Worm (Caenorhabditis elegans): Measurements from ENCODE around the gene R02F2.9.

Gene R02F2.9

DNA sequence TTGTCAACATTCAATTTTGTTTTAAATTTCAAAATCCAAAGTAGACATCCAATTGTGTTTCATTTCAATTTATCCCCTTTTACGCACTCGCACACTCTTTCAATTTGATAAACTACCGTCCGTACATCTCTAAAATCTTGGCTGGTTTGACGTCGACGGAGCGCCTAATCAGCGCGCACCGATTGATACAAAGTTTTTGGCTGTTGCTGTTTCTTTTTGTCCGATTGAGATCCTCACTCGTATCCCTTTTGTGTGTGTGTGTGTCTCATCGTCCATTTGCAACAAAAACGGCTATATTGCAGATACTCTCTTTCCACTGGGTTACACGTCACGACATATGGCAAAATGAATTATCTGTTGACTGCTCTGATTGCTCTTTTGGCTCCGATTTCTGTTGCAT is 24.8 kb upstream of the R02F2.9 start, which contains the start of gene lon-1 (continued):
- TF ChIP-seq elt-4 (tag; optimal IDR thresholded peaks at IDR 0.05): no peak

- TF ChIP-seq tbx-7 (tag; optimal IDR thresholded peaks at IDR 0.05) (no peak), pax-1 (tag; optimal IDR thresholded peaks at IDR 0.05) (no peak), pat-9 (tag; optimal IDR thresholded peaks at IDR 0.05) (no peak), dve-1 (tag; optimal IDR thresholded peaks at IDR 0.05) (no peak), K02D7.2 (tag; optimal IDR thresholded peaks at IDR 0.05) (no peak), elt-2 (tag; optimal IDR thresholded peaks at IDR 0.05) (no peak), T23F11.4 (GFP tag; optimal IDR thresholded peaks at IDR 0.05) (no peak)
Observed at ce11 chrIII:5478011-5478410, 21.0 kb upstream of the R02F2.9 start, which contains the start of gene R02F2.10. TSS of gene R02F2.10 (plus strand) at chrIII:5478311.

DNA sequence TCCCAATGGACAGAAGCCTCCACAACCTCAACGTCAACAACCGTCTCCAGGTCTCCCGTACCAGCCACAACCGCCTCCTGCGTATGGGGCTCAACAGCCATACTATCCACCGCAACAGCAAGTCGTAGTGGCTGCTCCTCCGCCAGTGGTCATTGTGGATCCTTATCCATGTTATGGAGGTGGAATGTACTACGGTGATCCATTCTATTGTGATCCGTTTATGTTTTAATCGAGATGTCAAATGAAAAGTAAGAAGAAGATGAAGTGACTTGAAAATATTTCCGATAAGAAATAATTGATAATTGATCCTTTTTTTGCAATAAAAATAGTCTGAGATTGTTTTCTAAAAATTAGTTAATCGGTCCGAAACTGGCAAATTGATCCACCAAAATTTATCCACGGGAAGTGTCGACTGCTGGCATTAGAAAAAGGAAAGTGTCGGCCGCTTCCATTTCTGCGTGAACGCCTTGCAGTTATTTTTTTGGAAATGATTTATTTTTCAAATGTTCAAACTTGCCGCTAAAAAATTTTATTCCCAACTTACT is 20.1 kb upstream of the R02F2.9 start, which contains the start of the genes R02F2.6 and R02F2.5:
R02F2.6 (minus strand) TSS at position 101 of the 545 bp plus-strand sequence.
R02F2.5 (plus strand) TSS at position 495 of the 545 bp plus-strand sequence.
- no peak for TF ChIP-seq ceh-18 (tag; optimal IDR thresholded peaks at IDR 0.05)
- no peak for TF ChIP-seq madf-2 (tag; optimal IDR thresholded peaks at IDR 0.05)
- no peak for TF ChIP-seq Y22D7AL.16 (tag; optimal IDR thresholded peaks at IDR 0.05)
- no peak for TF ChIP-seq ttx-3 (tag; optimal IDR thresholded peaks at IDR 0.05)
- TF ChIP-seq ceh-9 (tag; optimal IDR thresholded peaks at IDR 0.05): no peak
- TF ChIP-seq zip-5 (tag; optimal IDR thresholded peaks at IDR 0.05): no peak

DNA sequence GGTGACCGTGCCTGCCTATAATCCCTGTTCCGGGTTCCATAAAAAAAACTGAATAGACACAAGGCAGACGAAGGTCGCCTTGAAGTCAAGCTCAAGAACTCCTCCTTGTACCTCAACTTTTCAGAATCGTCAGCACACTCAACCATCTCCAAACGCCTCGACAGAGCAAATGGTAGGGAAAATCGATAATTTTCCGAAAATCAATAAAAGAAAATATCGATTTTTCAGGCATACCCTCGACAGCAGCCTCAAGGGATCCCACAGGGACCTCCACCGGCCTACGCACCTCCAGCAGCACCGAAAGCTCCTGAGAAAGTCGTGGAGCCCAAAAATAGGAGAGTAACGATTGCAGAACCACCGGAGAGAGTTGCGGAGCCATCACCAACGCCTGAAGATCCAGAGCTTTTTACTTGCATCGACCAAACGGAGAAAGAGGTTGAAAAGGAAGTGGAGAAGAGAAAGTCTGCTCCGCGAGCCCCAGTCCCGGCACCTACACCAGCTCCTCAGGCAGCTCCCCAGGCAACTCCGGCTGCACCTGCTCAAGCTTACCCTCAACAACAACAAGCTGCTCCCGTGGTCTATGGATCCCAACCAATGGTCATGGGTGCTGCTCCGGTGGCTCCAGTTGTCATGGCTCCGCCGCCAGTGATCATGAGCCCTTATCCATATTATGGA is 19.4 kb upstream of the R02F2.9 start:
- no peak for TF ChIP-seq C38D4.7 (GFP tag; optimal IDR thresholded peaks at IDR 0.05)
- no peak for TF ChIP-seq madf-2 (tag; optimal IDR thresholded peaks at IDR 0.05)
- no peak for TF ChIP-seq rnt-1 (tag; optimal IDR thresholded peaks at IDR 0.05)
- TF ChIP-seq ceh-24 (tag; optimal IDR thresholded peaks at IDR 0.05): no peak
- TF ChIP-seq C08G9.2 (tag; optimal IDR thresholded peaks at IDR 0.05): no peak
- TF ChIP-seq pha-4 (tag; optimal IDR thresholded peaks at IDR 0.05): no peak
- TF ChIP-seq unc-3 (GFP tag; conservative IDR thresholded peaks at IDR 0.05): no peak
- no peak for TF ChIP-seq unc-3 (tag; optimal IDR thresholded peaks at IDR 0.05)
- no peak for TF ChIP-seq T23F11.4 (GFP tag; optimal IDR thresholded peaks at IDR 0.05)
- no peak for TF ChIP-seq sdc-2 (tag; optimal IDR thresholded peaks at IDR 0.05)
- TF ChIP-seq pat-9 (tag; optimal IDR thresholded peaks at IDR 0.05): no peak
- TF ChIP-seq ztf-16 (tag; optimal IDR thresholded peaks at IDR 0.05): no peak
- TF ChIP-seq Y22D7AL.16 (tag; optimal IDR thresholded peaks at IDR 0.05): no peak
- TF ChIP-seq ceh-22 (tag; optimal IDR thresholded peaks at IDR 0.05): no peak
- no peak for TF ChIP-seq ceh-31 (tag; optimal IDR thresholded peaks at IDR 0.05)
- TF ChIP-seq ceh-6 (GFP tag; optimal IDR thresholded peaks at IDR 0.05): no peak
- TF ChIP-seq ceh-9 (tag; optimal IDR thresholded peaks at IDR 0.05): no peak
- TF ChIP-seq elt-2 (tag; optimal IDR thresholded peaks at IDR 0.05): no peak
- no peak for TF ChIP-seq lin-11 (tag; optimal IDR thresholded peaks at IDR 0.05)

DNA sequence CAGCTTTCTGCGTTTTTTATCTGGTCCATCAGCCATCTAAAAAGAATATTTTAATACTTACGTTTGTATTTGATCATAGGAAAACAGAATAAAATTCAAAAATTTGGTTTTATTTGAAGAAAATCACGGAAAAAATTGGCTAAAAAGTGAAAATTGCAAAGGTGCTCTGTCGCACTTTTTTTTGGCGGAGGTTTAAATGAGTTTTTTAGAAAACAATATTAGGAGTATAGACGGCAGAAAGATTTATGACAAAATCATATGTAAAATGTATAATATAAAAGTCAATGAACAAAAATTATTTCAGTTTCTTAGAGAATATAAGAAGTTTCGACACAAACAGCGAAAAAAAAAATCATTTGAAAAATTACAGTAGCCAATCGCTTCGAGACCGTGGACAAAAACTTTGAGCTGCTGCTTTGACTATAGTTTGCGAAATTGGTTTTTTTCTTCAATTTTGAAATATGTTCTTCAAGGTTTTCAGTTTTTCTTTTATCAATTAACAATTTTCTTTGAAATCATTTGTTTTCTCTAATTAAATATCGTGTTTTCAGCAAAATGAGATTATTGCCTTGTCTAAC is 15.2 kb upstream of the R02F2.9 start, which contains the start of the genes R02F2.7 and R02F2.4:
R02F2.7 (minus strand) TSS at position 36 of the 578 bp plus-strand sequence.
R02F2.4 (plus strand) TSS at position 552 of the 578 bp plus-strand sequence.
- TF ChIP-seq nhr-232 (tag; optimal IDR thresholded peaks at IDR 0.05): no peak
- no peak for TF ChIP-seq nhr-11 (tag; optimal IDR thresholded peaks at IDR 0.05)
- no peak for TF ChIP-seq ttx-3 (tag; optimal IDR thresholded peaks at IDR 0.05)
- no peak for TF ChIP-seq ets-4 (tag; optimal IDR thresholded peaks at IDR 0.05)

- TF ChIP-seq ceh-45 (GFP tag; IDR thresholded peaks at IDR 0.05) (no peak), unc-55 (GFP tag; optimal IDR thresholded peaks at IDR 0.05) (peak; percentile 30), che-1 (tag; optimal IDR thresholded peaks at IDR 0.05) (no peak)
Observed at ce11 chrIII:5486345-5486744, 12.6 kb upstream of the R02F2.9 start.

All from whole organism, late embryonic.